Worm (Caenorhabditis elegans) whole organism, L4/young adult: Measurements from ENCODE around the gene Y54G2A.48.

Source experiments
- W03F9.2 ChIP-seq: fragments of 150-350 bp; optimal IDR thresholded peaks from 2 replicates; lab custom pipeline; 2014; ENCODE audit warnings: missing biosample characterization, missing genetic modification characterization
- dao-5 ChIP-seq: sonication (generic microtip); optimal IDR thresholded peaks from 2 replicates; lab custom pipeline; 2016; ENCODE audit warnings: missing genotype, missing genetic modification characterization, moderate library complexity, missing compliant biosample characterization
- him-1 ChIP-seq: sonication (generic microtip); optimal IDR thresholded peaks from 2 replicates; lab custom pipeline; 2016; ENCODE audit warnings: missing genotype, missing genetic modification reagents, missing genetic modification characterization, missing compliant biosample characterization

DNA sequence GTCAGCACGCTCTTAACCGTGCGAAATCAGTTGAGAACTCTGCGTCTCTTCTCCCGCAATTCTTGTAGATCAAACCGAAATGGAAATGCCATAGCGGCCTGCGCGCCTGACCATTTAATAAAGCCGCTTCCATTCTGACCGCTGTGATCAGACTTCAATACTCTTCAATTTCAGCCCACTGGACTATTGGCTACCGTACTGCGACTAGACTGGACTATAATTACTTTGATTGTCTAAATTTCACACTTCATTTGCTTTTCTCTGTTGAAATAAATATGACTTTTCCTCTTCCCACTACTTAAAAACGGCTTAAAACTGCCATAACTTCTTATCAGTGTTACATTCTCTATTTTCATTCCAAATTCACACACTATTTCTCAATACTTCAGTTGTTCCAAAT is 5.8 kb upstream of the Y54G2A.48 start, which contains the start of gene Y54G2A.7:
- no peak for TF ChIP-seq dao-5
- no peak for TF ChIP-seq W03F9.2 (tag; lab: Kevin White, UChicago)
- no peak for TF ChIP-seq him-1
